Fruit fly (Drosophila melanogaster) whole organism, embryonic: ENCODE results near the gene CG31650.

Experiments used
- CG10147 ChIP-seq: fragments of 200-800 bp; sonication (Bioruptor generic); optimal IDR thresholded peaks from 2 replicates; lab custom pipeline; 2019; ENCODE audit warnings: missing biosample characterization, mild to moderate bottlenecking, missing genetic modification characterization, moderate library complexity
- CG10565 ChIP-seq: fragments of 200-800 bp; sonication (Bioruptor generic); optimal IDR thresholded peaks from 3 replicates; lab custom pipeline; 2016; ENCODE audit warnings: missing biosample characterization, mild to moderate bottlenecking, missing genetic modification characterization
- CG10979 ChIP-seq: fragments of 200-800 bp; sonication (Bioruptor generic); optimal IDR thresholded peaks from 2 replicates; lab custom pipeline; 2018; ENCODE audit warnings: missing biosample characterization, mild to moderate bottlenecking, missing genetic modification characterization, moderate library complexity
- CG12299 ChIP-seq: fragments of 200-800 bp; sonication (Bioruptor generic); optimal IDR thresholded peaks from 2 replicates; lab custom pipeline; 2018; ENCODE audit warnings: missing biosample characterization, mild to moderate bottlenecking, missing genetic modification characterization
- CG14965 ChIP-seq: fragments of 200-800 bp; sonication (Bioruptor generic); optimal IDR thresholded peaks from 2 replicates; lab custom pipeline; 2016; ENCODE audit warnings: missing biosample characterization, missing genetic modification characterization, borderline replicate concordance
- CG15269 ChIP-seq: fragments of 200-800 bp; sonication (Bioruptor generic); optimal IDR thresholded peaks from 2 replicates; lab custom pipeline; 2018; ENCODE audit warnings: missing biosample characterization, mild to moderate bottlenecking, missing genetic modification characterization, moderate library complexity
- CG1603 ChIP-seq: fragments of 200-800 bp; sonication (Bioruptor generic); optimal IDR thresholded peaks from 2 replicates; lab custom pipeline; 2019; ENCODE audit warnings: missing biosample characterization, mild to moderate bottlenecking, missing genetic modification characterization, moderate library complexity
- CG18262 ChIP-seq: fragments of 200-800 bp; optimal IDR thresholded peaks from 3 replicates; lab custom pipeline; 2019; ENCODE audit warnings: missing biosample characterization, mild to moderate bottlenecking, missing genetic modification characterization, moderate library complexity
- CG18619 ChIP-seq: fragments of 200-800 bp; sonication (Bioruptor generic); optimal IDR thresholded peaks from 3 replicates; lab custom pipeline; 2017; ENCODE audit warnings: missing biosample characterization, mild to moderate bottlenecking, missing genetic modification characterization
- CG2199 ChIP-seq: fragments of 200-800 bp; sonication (Bioruptor generic); IDR thresholded peaks from 3 replicates; pipeline ENCODE4 v1.3.6; 2022; ENCODE audit warnings: missing biosample characterization, missing genetic modification characterization
- CG2678 ChIP-seq: fragments of 200-800 bp; sonication (Bioruptor generic); optimal IDR thresholded peaks from 3 replicates; lab custom pipeline; 2019; ENCODE audit warnings: missing biosample characterization, mild to moderate bottlenecking, missing genetic modification characterization, moderate library complexity
- CG31365 ChIP-seq: fragments of 200-800 bp; sonication (Bioruptor generic); optimal IDR thresholded peaks from 2 replicates; lab custom pipeline; 2018; ENCODE audit warnings: missing biosample characterization, mild to moderate bottlenecking, missing genetic modification characterization
- CG34224 ChIP-seq: fragments of 200-800 bp; sonication (Bioruptor generic); IDR thresholded peaks from 3 replicates; pipeline ENCODE4 v1.3.6; 2022; ENCODE audit warnings: missing biosample characterization, missing genetic modification characterization; ENCODE audit not compliant: partially characterized antibody
- CG34376 ChIP-seq: fragments of 200-800 bp; sonication (Bioruptor generic); optimal IDR thresholded peaks from 2 replicates; lab custom pipeline; 2018; ENCODE audit warnings: missing biosample characterization, mild to moderate bottlenecking, missing genetic modification characterization
- CG3726 ChIP-seq: fragments of 200-800 bp; sonication (Bioruptor generic); IDR thresholded peaks from 3 replicates; pipeline ENCODE4, ENCODE4 v1.3.6; 2022; ENCODE audit warnings: missing biosample characterization, missing genetic modification characterization
- CG4404 ChIP-seq: fragments of 200-800 bp; sonication (Bioruptor generic); IDR thresholded peaks from 2 replicates; pipeline ENCODE4 v1.3.6; 2022; ENCODE audit warnings: missing biosample characterization, missing genetic modification characterization
- CG4424 ChIP-seq: fragments of 200-800 bp; sonication (Bioruptor generic); optimal IDR thresholded peaks from 3 replicates; lab custom pipeline; 2016; ENCODE audit warnings: missing biosample characterization, missing genetic modification characterization
- CG4820 ChIP-seq: fragments of 200-800 bp; sonication (Bioruptor generic); optimal IDR thresholded peaks from 3 replicates; lab custom pipeline; 2016; ENCODE audit warnings: missing biosample characterization, missing genetic modification characterization
- CG6654 ChIP-seq: fragments of 200-800 bp; sonication (Bioruptor generic); optimal IDR thresholded peaks from 2 replicates; lab custom pipeline; 2017; ENCODE audit warnings: missing biosample characterization, mild to moderate bottlenecking, missing genetic modification characterization
- CG6689 ChIP-seq: fragments of 200-800 bp; sonication (Bioruptor generic); IDR thresholded peaks from 2 replicates; pipeline ENCODE4 v1.3.6; 2022; ENCODE audit warnings: missing biosample characterization, missing genetic modification characterization
- CG6765 ChIP-seq: fragments of 200-800 bp; sonication (Bioruptor generic); optimal IDR thresholded peaks from 3 replicates; lab custom pipeline; 2017; ENCODE audit warnings: missing biosample characterization, mild to moderate bottlenecking, missing genetic modification characterization
- CG7839 ChIP-seq: fragments of 200-800 bp; sonication (Bioruptor generic); optimal IDR thresholded peaks from 3 replicates; lab custom pipeline; 2018; ENCODE audit warnings: missing biosample characterization, mild to moderate bottlenecking, missing genetic modification characterization, moderate library complexity
- D ChIP-seq, 2 experiments: fragments of 200-800 bp in 1 of 2; fragments of >200 bp in 1 of 2; sonication (Bioruptor generic) in 1 of 2; optimal IDR thresholded peaks; 2 replicates in 1 of 2; 3 replicates in 1 of 2; lab custom pipeline; 2017; ENCODE audit warnings: mild to moderate bottlenecking in 1 of 2, missing biosample characterization in 1 of 2, missing genetic modification characterization in 1 of 2, missing genetic modification reagents in 1 of 2
- Dll ChIP-seq: fragments of 200-800 bp; sonication (Bioruptor generic); IDR thresholded peaks from 4 replicates; pipeline ENCODE4 v1.3.6; 2022; ENCODE audit warnings: missing biosample characterization, missing genetic modification characterization; ENCODE audit not compliant: partially characterized antibody
- Gug ChIP-seq: fragments of 200-800 bp; sonication (Bioruptor generic); IDR thresholded peaks from 4 replicates; pipeline ENCODE4 v1.3.6; 2022; ENCODE audit warnings: missing biosample characterization, missing genetic modification characterization
- Hr39 ChIP-seq: fragments of >200 bp; optimal IDR thresholded peaks from 2 replicates; lab custom pipeline; 2017
- Mes4 ChIP-seq: fragments of 200-800 bp; sonication (Bioruptor generic); optimal IDR thresholded peaks from 2 replicates; lab custom pipeline; 2016; ENCODE audit warnings: missing biosample characterization, missing genetic modification characterization
- Sox102F ChIP-seq: fragments of 200-800 bp; sonication (Bioruptor generic); optimal IDR thresholded peaks from 2 replicates; lab custom pipeline; 2018; ENCODE audit warnings: missing biosample characterization, mild to moderate bottlenecking, missing genetic modification characterization, moderate library complexity
- Stat92E ChIP-seq, 3 experiments: fragments of >200 bp in 2 of 3; fragments of 200-800 bp in 1 of 3; sonication (Bioruptor generic) in 1 of 3; optimal IDR thresholded peaks; 2 replicates each; lab custom pipeline; 2017 to 2019; ENCODE audit warnings: missing biosample characterization in 3 of 3, missing genetic modification characterization in 3 of 3, mild to moderate bottlenecking in 1 of 3, moderate library complexity in 1 of 3
- Taf1 ChIP-seq: fragments of 200-800 bp; sonication (Bioruptor generic); IDR thresholded peaks from 2 replicates; pipeline ENCODE4 v1.3.6; 2022; ENCODE audit warnings: missing biosample characterization, missing genetic modification characterization
- Xrp1 ChIP-seq: fragments of 200-800 bp; sonication (Bioruptor generic); IDR thresholded peaks from 2 replicates; pipeline ENCODE4 v1.3.6; 2022; ENCODE audit warnings: missing biosample characterization, missing genetic modification characterization
- ase ChIP-seq: fragments of 200-800 bp; sonication (Bioruptor generic); IDR thresholded peaks from 3 replicates; pipeline ENCODE4 v1.3.6; 2022; ENCODE audit warnings: missing biosample characterization, missing genetic modification characterization
- ato ChIP-seq: fragments of 200-800 bp; sonication (Bioruptor generic); IDR thresholded peaks from 2 replicates; pipeline ENCODE4 v1.3.6; 2022; ENCODE audit warnings: missing biosample characterization, missing genetic modification characterization; ENCODE audit not compliant: partially characterized antibody
- bsh ChIP-seq, 2 experiments: fragments of 200-800 bp; sonication (Bioruptor generic); optimal IDR thresholded peaks; 2 replicates each; lab custom pipeline; 2017 to 2018; ENCODE audit warnings: mild to moderate bottlenecking in 2 of 2, missing biosample characterization in 2 of 2, missing genetic modification characterization in 2 of 2, moderate library complexity in 1 of 2
- cg ChIP-seq: fragments of 200-800 bp; sonication (Bioruptor generic); optimal IDR thresholded peaks from 3 replicates; lab custom pipeline; 2019; ENCODE audit warnings: missing biosample characterization, mild to moderate bottlenecking, missing genetic modification characterization, moderate library complexity
- da ChIP-seq: fragments of 200-800 bp; sonication (Bioruptor generic); optimal IDR thresholded peaks from 2 replicates; lab custom pipeline; 2016; ENCODE audit warnings: missing biosample characterization, missing genetic modification characterization
- emc ChIP-seq: fragments of 200-800 bp; sonication (Bioruptor generic); optimal IDR thresholded peaks from 2 replicates; lab custom pipeline; 2016; ENCODE audit warnings: missing biosample characterization, missing genetic modification characterization
- insv ChIP-seq, 2 experiments: fragments of 200-800 bp; sonication (Bioruptor generic); optimal IDR thresholded peaks; 3 replicates each; lab custom pipeline; 2016 to 2018; ENCODE audit warnings: missing biosample characterization in 2 of 2, missing genetic modification characterization in 2 of 2
- inv ChIP-seq: fragments of 200-800 bp; sonication (Bioruptor generic); IDR thresholded peaks from 2 replicates; pipeline ENCODE4 v1.3.6; 2022; ENCODE audit warnings: missing biosample characterization, missing genetic modification characterization; ENCODE audit not compliant: partially characterized antibody
- kay ChIP-seq: fragments of 200-800 bp; sonication (Bioruptor generic); optimal IDR thresholded peaks from 2 replicates; lab custom pipeline; 2016; ENCODE audit warnings: missing biosample characterization, missing genetic modification characterization
- maf-S ChIP-seq: fragments of 200-800 bp; sonication (Bioruptor generic); optimal IDR thresholded peaks from 2 replicates; lab custom pipeline; 2016; ENCODE audit warnings: missing biosample characterization, missing genetic modification characterization
- nerfin-1 ChIP-seq: fragments of 200-800 bp; sonication (Bioruptor generic); optimal IDR thresholded peaks from 3 replicates; lab custom pipeline; 2019; ENCODE audit warnings: missing biosample characterization, mild to moderate bottlenecking, missing genetic modification characterization, moderate library complexity
- nerfin-2 ChIP-seq: fragments of 200-800 bp; sonication (Bioruptor generic); IDR thresholded peaks from 2 replicates; pipeline ENCODE4 v1.3.6; 2022; ENCODE audit warnings: missing biosample characterization, missing genetic modification characterization; ENCODE audit not compliant: partially characterized antibody
- sd ChIP-seq: fragments of 200-800 bp; sonication (Bioruptor generic); optimal IDR thresholded peaks from 3 replicates; lab custom pipeline; 2018; ENCODE audit warnings: missing biosample characterization, mild to moderate bottlenecking, missing genetic modification characterization, moderate library complexity
- slbo ChIP-seq: fragments of 200-800 bp; sonication (Bioruptor generic); IDR thresholded peaks from 2 replicates; pipeline ENCODE4 v1.3.6; 2022; ENCODE audit warnings: missing biosample characterization, missing genetic modification characterization
- slou ChIP-seq: fragments of 200-800 bp; sonication (Bioruptor generic); optimal IDR thresholded peaks from 3 replicates; lab custom pipeline; 2016; ENCODE audit warnings: missing biosample characterization, missing genetic modification characterization
- tna ChIP-seq: fragments of 200-800 bp; sonication (Bioruptor generic); IDR thresholded peaks from 2 replicates; pipeline ENCODE4 v1.3.6; 2022; ENCODE audit warnings: missing biosample characterization, missing genetic modification characterization; ENCODE audit not compliant: partially characterized antibody
- unc-4 ChIP-seq: fragments of 200-800 bp; sonication (Bioruptor generic); IDR thresholded peaks from 2 replicates; pipeline ENCODE4 v1.3.6; 2022; ENCODE audit warnings: missing biosample characterization, missing genetic modification characterization; ENCODE audit not compliant: partially characterized antibody
- wor ChIP-seq: fragments of 200-800 bp; sonication (Bioruptor generic); IDR thresholded peaks from 2 replicates; pipeline ENCODE4 v1.3.6; 2022; ENCODE audit warnings: missing biosample characterization, missing genetic modification characterization

CG31650 gene

DNA sequence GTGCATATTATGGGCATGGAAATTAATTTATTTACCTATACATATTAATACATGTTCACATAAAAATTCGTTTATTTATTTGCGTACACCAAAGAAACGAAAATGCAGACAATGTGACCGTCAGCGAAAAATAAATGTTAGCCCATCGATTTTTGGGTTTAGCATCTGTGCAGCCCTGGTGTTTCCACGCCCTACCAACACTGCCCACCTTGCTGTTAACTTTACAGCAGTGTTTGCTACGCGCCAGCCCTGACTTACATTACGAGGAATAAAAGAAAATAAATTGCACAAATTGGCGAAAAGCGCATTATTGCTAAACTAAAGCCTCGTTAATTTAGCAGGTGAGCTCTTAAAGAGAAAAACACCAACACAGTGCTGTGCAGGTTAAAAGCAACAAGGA lies 1.5 kb downstream of the CG31650 start, which contains the start of the genes CG33995, CG44000 and CG44001 (continued):
- TF ChIP-seq sd (tag; lab: Kevin White, UChicago) (no peak), Mes4 (GFP tag; lab: Kevin White, UChicago) (peak; percentile 11), CG18619 (peak; percentile 13), ase (GFP tag; lab: Robert Waterston, UW) (no peak), CG2199 (GFP tag; lab: Robert Waterston, UW) (no peak), insv (GFP tag; optimal IDR thresholded peaks at IDR 0.05; lab: Kevin White, UChicago) (peak in 1 of 2 experiments; percentile 8), CG6654 (GFP tag; lab: Kevin White, UChicago) (no peak), unc-4 (no peak), Sox102F (GFP tag; lab: Kevin White, UChicago) (no peak), Xrp1 (GFP tag; lab: Robert Waterston, UW) (peak; percentile 41; the same call in 1 of the 2 replicates), CG34224 (0 out of 3 replicates have a peak, but pooled peaks have one; percentile 18), nerfin-2 (GFP tag; lab: Robert Waterston, UW) (no peak), CG10147 (no peak), bsh (GFP tag; optimal IDR thresholded peaks at IDR 0.05; lab: Kevin White, UChicago) (no peak), CG18262 (tag; lab: Kevin White, UChicago) (no peak), CG10565 (GFP tag; lab: Kevin White, UChicago) (no peak), D (optimal IDR thresholded peaks at IDR 0.05; lab: Kevin White, UChicago) (no peak), D (GFP tag; optimal IDR thresholded peaks at IDR 0.05; lab: Kevin White, UChicago) (no peak), tna (GFP tag; lab: Robert Waterston, UW) (no peak), slbo (peak; percentile 78), CG34376 (GFP tag; lab: Kevin White, UChicago) (peak; percentile 48), wor (no peak), CG1603 (tag; lab: Kevin White, UChicago) (peak; percentile 88), slou (no peak), nerfin-1 (tag; lab: Kevin White, UChicago) (no peak), kay (GFP tag; lab: Kevin White, UChicago) (peak; percentile 19), Dll (GFP tag; lab: Robert Waterston, UW) (no peak), ato (no peak), CG7839 (tag; lab: Kevin White, UChicago) (peak; percentile 39), CG4404 (GFP tag; lab: Robert Waterston, UW) (no peak), CG6689 (no peak), inv (GFP tag; lab: Robert Waterston, UW) (no peak), cg (GFP tag; lab: Kevin White, UChicago) (no peak), emc (GFP tag; lab: Kevin White, UChicago) (peak; percentile 4), CG6765 (GFP tag; lab: Kevin White, UChicago) (no peak), CG10979 (tag; lab: Kevin White, UChicago) (peak; percentile 7), da (no peak), Stat92E (GFP tag; optimal IDR thresholded peaks at IDR 0.05; lab: Kevin White, UChicago) (peak in 1 of 3 experiments; percentile 60), CG31365 (tag; lab: Kevin White, UChicago) (no peak), CG12299 (peak; percentile 4), CG2678 (tag; lab: Kevin White, UChicago) (peak; percentile 31), CG14965 (no peak), CG4820 (GFP tag; lab: Kevin White, UChicago) (peak; percentile 16), CG3726 (GFP tag; lab: Robert Waterston, UW) (no peak), Hr39 (lab: Kevin White, UChicago) (no peak), Taf1 (GFP tag; lab: Robert Waterston, UW) (no peak), CG15269 (tag; lab: Kevin White, UChicago) (peak; percentile 17), CG4424 (GFP tag; lab: Kevin White, UChicago) (peak; percentile 5), maf-S (GFP tag; lab: Kevin White, UChicago) (peak; percentile 14), Gug (GFP tag; lab: Robert Waterston, UW) (0 out of 4 replicates have a peak, but pooled peaks have one; percentile 27)
